Fruit fly (Drosophila melanogaster) whole organism, pupa: ENCODE measurements around the gene pns.

Experiments
- CG10348 ChIP-seq: fragments of 200-800 bp; sonication (Bioruptor generic); IDR thresholded peaks from 2 replicates; pipeline ENCODE4 v1.3.6; 2022; ENCODE audit warnings: missing biosample characterization, missing genetic modification characterization
- CG12605 ChIP-seq: fragments of 200-800 bp; sonication (Bioruptor generic); IDR thresholded peaks from 2 replicates; pipeline ENCODE4 v1.3.6; 2022; ENCODE audit warnings: missing biosample characterization, missing genetic modification characterization
- CG13204 ChIP-seq: fragments of 200-800 bp; sonication (Bioruptor generic); optimal IDR thresholded peaks from 2 replicates; lab custom pipeline; 2018; ENCODE audit warnings: missing biosample characterization, mild to moderate bottlenecking, missing genetic modification characterization, moderate library complexity
- CG14655 ChIP-seq: fragments of 200-800 bp; sonication (Bioruptor generic); optimal IDR thresholded peaks from 3 replicates; lab custom pipeline; 2017; ENCODE audit warnings: mild to moderate bottlenecking, missing biosample characterization, missing genetic modification reagents, missing genetic modification characterization
- CG15710 ChIP-seq: fragments of 200-800 bp; sonication (Bioruptor generic); optimal IDR thresholded peaks from 2 replicates; lab custom pipeline; 2018; ENCODE audit warnings: missing biosample characterization, mild to moderate bottlenecking, missing genetic modification characterization, moderate library complexity
- CG17806 ChIP-seq: fragments of 200-800 bp; sonication (Bioruptor generic); optimal IDR thresholded peaks from 2 replicates; lab custom pipeline; 2018; ENCODE audit warnings: missing biosample characterization, mild to moderate bottlenecking, missing genetic modification characterization, moderate library complexity
- CG32121 ChIP-seq: fragments of 200-800 bp; sonication (Bioruptor generic); IDR thresholded peaks from 2 replicates; pipeline ENCODE4 v1.3.6; 2022; ENCODE audit warnings: missing biosample characterization, missing genetic modification characterization
- CG34367 ChIP-seq: fragments of 200-800 bp; sonication (Bioruptor generic); optimal IDR thresholded peaks from 2 replicates; lab custom pipeline; 2018; ENCODE audit warnings: missing biosample characterization, mild to moderate bottlenecking, missing genetic modification characterization
- CG4496 ChIP-seq: fragments of 200-800 bp; sonication (Bioruptor generic); IDR thresholded peaks from 3 replicates; pipeline ENCODE4 v1.3.6; 2022; ENCODE audit warnings: missing biosample characterization, missing genetic modification characterization
- CG8159 ChIP-seq: fragments of 200-800 bp; sonication (Bioruptor generic); optimal IDR thresholded peaks from 3 replicates; lab custom pipeline; 2018; ENCODE audit warnings: missing biosample characterization, mild to moderate bottlenecking, missing genetic modification characterization, moderate library complexity
- CG8301 ChIP-seq: fragments of 200-800 bp; sonication (Bioruptor generic); optimal IDR thresholded peaks from 2 replicates; lab custom pipeline; 2018; ENCODE audit warnings: missing biosample characterization, mild to moderate bottlenecking, missing genetic modification characterization
- CG9948 ChIP-seq: fragments of 200-800 bp; sonication (Bioruptor generic); optimal IDR thresholded peaks from 2 replicates; lab custom pipeline; 2018; ENCODE audit warnings: missing biosample characterization, mild to moderate bottlenecking, missing genetic modification characterization, moderate library complexity
- D1 ChIP-seq: fragments of 200-800 bp; sonication (Bioruptor generic); optimal IDR thresholded peaks from 2 replicates; lab custom pipeline; 2018; ENCODE audit warnings: missing biosample characterization, mild to moderate bottlenecking, missing genetic modification characterization, moderate library complexity
- EcR ChIP-seq: fragments of 200-800 bp; sonication (Bioruptor generic); optimal IDR thresholded peaks from 3 replicates; lab custom pipeline; 2019; ENCODE audit warnings: missing biosample characterization, missing genetic modification characterization, mild to moderate bottlenecking, moderate library complexity, missing genetic modification reagents
- Ets98B ChIP-seq: fragments of 200-800 bp; sonication (Bioruptor generic); IDR thresholded peaks from 2 replicates; pipeline ENCODE4 v1.3.6; 2022; ENCODE audit warnings: missing biosample characterization, missing genetic modification characterization
- Pif1A ChIP-seq: fragments of 200-800 bp; sonication (Bioruptor generic); optimal IDR thresholded peaks from 3 replicates; lab custom pipeline; 2016; ENCODE audit warnings: missing biosample characterization, missing genetic modification characterization
- Pif1B ChIP-seq: fragments of 200-800 bp; sonication (Bioruptor generic); optimal IDR thresholded peaks from 3 replicates; lab custom pipeline; 2016; ENCODE audit warnings: missing biosample characterization, missing genetic modification characterization
- Snoo ChIP-seq: fragments of 200-800 bp; sonication (Bioruptor generic); optimal IDR thresholded peaks from 3 replicates; lab custom pipeline; 2017; ENCODE audit warnings: missing biosample characterization, mild to moderate bottlenecking, missing genetic modification characterization, inconsistent platforms
- fd96Ca ChIP-seq: fragments of 200-800 bp; sonication (Bioruptor generic); IDR thresholded peaks from 3 replicates; pipeline ENCODE4 v1.3.6; 2022; ENCODE audit warnings: missing biosample characterization, missing genetic modification characterization
- gl ChIP-seq: fragments of 200-800 bp; sonication (Bioruptor generic); optimal IDR thresholded peaks from 2 replicates; lab custom pipeline; 2018; ENCODE audit warnings: missing biosample characterization, mild to moderate bottlenecking, missing genetic modification characterization
- rn ChIP-seq: fragments of 200-800 bp; sonication (Bioruptor generic); IDR thresholded peaks from 2 replicates; pipeline ENCODE4 v1.3.6; 2022; ENCODE audit warnings: missing biosample characterization, missing genetic modification characterization

Gene pns

dm6 chr3L:1502086-1502893 lies 34.6 kb upstream of the pns start, which contains the start of the genes hfp and Psa:
Gene hfp (minus strand): TSS chr3L:1502590.
Gene Psa (plus strand): TSS chr3L:1502843.
- TF ChIP-seq CG32121 (GFP tag; lab: Robert Waterston, UW) (no peak), CG15710 (tag; lab: Kevin White, UChicago) (no peak), CG9948 (no peak), CG13204 (GFP tag; lab: Kevin White, UChicago) (no peak), CG8159 (tag; lab: Kevin White, UChicago) (no peak), EcR (GFP tag; lab: Kevin White, UChicago) (no peak), Pif1B (GFP tag; lab: Kevin White, UChicago) (no peak), Ets98B (no peak), fd96Ca (GFP tag; lab: Robert Waterston, UW) (no peak), CG10348 (GFP tag; lab: Robert Waterston, UW) (no peak), CG34367 (tag; lab: Kevin White, UChicago) (no peak), Pif1A (no peak), CG4496 (no peak), CG17806 (tag; lab: Kevin White, UChicago) (no peak), gl (tag; lab: Kevin White, UChicago) (no peak), CG14655 (GFP tag; lab: Kevin White, UChicago) (no peak), CG12605 (GFP tag; lab: Robert Waterston, UW) (no peak), CG8301 (no peak), D1 (no peak), rn (no peak)

DNA sequence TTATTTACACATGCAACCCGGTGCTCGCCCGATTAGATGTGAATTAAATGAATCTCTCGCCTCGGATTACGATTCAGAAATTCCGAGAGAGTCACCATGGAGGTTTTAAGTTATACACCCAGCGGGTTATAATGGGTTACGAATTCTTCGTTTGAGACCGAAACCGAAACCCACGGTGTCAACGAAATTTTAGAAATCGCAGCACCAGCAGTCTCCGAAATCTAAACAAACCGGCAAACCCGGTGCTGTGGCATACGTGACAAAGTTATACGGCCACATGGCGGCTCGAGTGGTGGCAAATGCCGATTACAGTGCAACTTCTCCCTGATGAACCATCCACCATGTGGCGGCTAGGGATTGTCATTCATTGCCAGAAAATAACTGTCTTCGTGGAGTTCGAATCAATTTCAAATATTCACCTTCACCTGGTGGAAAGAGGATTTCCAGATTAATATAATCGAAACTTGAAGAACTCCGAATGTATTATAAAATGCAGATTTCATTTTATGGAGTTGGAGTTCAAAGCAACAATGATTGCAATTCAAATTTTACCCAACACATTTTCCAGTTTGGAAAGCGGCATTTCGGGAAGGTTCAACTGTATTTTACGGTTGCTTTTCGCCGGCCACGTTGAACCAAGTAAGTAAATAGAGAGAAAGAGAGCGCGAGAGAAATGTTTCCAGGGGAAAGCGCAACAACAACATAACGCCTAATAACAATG lies 21.0 kb upstream of the pns start:
- TF ChIP-seq CG14655 (GFP tag; lab: Kevin White, UChicago) (peak; percentile 77), CG4496 (peak; percentile 68), CG13204 (GFP tag; lab: Kevin White, UChicago) (no peak), CG9948 (peak; percentile 51), CG17806 (tag; lab: Kevin White, UChicago) (peak; percentile 55), CG15710 (tag; lab: Kevin White, UChicago) (peak; percentile 55), CG8301 (peak; percentile 77), EcR (GFP tag; lab: Kevin White, UChicago) (no peak), Ets98B (peak; percentile 62), CG10348 (GFP tag; lab: Robert Waterston, UW) (no peak), rn (0 out of 2 replicates have a peak, but pooled peaks have one; percentile 23), CG32121 (GFP tag; lab: Robert Waterston, UW) (peak; percentile 63), CG8159 (tag; lab: Kevin White, UChicago) (peak; percentile 53), CG34367 (tag; lab: Kevin White, UChicago) (peak; percentile 1), fd96Ca (GFP tag; lab: Robert Waterston, UW) (peak; percentile 84), Pif1B (GFP tag; lab: Kevin White, UChicago) (peak; percentile 42), Pif1A (peak; percentile 65), D1 (no peak), CG12605 (GFP tag; lab: Robert Waterston, UW) (peak; percentile 50), Snoo (tag; lab: Kevin White, UChicago) (peak; percentile 21), gl (tag; lab: Kevin White, UChicago) (no peak)

DNA sequence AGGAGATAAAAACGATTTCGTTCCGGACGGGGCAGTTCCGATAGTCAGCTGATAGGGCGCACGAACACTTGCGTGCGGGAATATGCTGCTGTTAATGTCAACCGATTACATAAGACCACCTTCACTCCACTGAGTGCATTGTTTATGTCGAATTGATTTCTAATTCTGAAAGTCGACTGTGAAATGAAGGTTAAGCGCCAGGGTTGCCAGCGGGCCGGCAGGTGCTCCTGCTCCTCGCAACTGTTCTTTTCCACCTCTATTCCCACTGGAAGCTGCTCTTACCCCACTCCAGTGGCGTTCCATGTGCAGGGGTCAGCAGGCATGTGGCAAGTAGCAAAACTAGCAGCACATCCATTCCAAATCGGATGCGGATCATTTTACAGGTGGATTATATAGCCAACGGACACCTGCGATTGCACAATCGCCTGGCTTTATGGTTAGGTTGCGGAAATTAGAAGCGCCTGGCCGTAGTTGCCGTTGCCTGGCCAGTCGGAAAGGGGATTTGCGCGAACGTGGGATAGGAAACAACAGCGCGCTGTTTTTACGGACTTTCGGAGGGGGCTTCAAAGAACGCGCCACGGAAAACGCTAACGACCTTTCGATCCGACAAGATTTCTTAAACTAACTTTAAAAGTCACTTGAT lies 20.2 kb upstream of the pns start, which contains the start of gene cue:
cue (minus strand) TSS at position 641 of the 643 bp plus-strand sequence.
- TF ChIP-seq CG15710 (tag; lab: Kevin White, UChicago): no peak

DNA sequence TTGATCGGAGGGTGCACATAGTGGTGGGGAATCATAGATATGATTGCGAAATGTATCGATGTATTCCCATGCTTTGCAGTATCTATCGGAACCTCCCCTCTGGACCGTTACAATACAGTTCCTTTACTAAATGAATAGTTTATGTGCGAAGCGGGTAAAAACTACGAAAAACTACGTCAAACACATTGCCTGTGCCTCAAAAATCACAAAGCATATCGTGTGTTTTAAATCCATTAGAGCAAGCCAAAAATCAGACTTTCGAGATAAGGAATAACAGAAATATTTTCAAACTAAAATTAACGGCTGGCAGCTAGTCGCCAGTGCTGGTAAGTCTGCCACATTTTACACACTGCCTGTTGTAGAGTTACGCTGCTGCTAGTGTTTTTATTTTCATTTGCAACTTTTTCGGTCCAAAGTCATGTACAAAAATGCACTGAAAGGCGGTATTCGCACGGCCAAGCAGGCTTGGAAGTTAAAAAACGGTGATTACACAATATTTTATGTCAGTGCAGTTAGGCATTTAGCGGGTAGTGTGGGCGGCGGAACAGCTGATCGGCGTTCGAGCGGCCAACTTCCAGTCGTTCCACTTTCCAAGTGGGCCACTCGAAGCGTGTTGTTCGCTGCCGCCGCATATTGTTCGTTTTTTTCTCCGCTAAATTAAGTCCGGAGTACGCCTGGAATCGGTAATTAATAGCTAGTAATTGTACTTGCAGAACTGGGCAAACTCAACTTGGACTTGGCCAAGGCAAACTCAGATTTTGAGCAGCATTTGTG lies 19.5 kb upstream of the pns start:
- peak; percentile 38 for TF ChIP-seq CG15710 (tag; lab: Kevin White, UChicago)
- no peak for TF ChIP-seq EcR (GFP tag; lab: Kevin White, UChicago)
- TF ChIP-seq Ets98B: peak; percentile 72
- TF ChIP-seq CG4496: peak; percentile 88
- peak; percentile 53 for TF ChIP-seq CG17806 (tag; lab: Kevin White, UChicago)
- TF ChIP-seq CG10348 (GFP tag; lab: Robert Waterston, UW): no peak
- peak; percentile 39 for TF ChIP-seq CG14655 (GFP tag; lab: Kevin White, UChicago)
- peak; percentile 75 for TF ChIP-seq Pif1B (GFP tag; lab: Kevin White, UChicago)
- TF ChIP-seq CG32121 (GFP tag; lab: Robert Waterston, UW): peak; percentile 72
- no peak for TF ChIP-seq Pif1A
- peak; percentile 79 for TF ChIP-seq fd96Ca (GFP tag; lab: Robert Waterston, UW)
- TF ChIP-seq CG13204 (GFP tag; lab: Kevin White, UChicago): no peak
- TF ChIP-seq Snoo (tag; lab: Kevin White, UChicago): peak; percentile 52
- TF ChIP-seq CG34367 (tag; lab: Kevin White, UChicago): peak; percentile 12
- TF ChIP-seq rn: peak; percentile 57
- no peak for TF ChIP-seq D1
- TF ChIP-seq CG9948: peak; percentile 16
- peak; percentile 47 for TF ChIP-seq CG12605 (GFP tag; lab: Robert Waterston, UW)
- TF ChIP-seq gl (tag; lab: Kevin White, UChicago): no peak
- peak; percentile 40 for TF ChIP-seq CG8301
- peak; percentile 41 for TF ChIP-seq CG8159 (tag; lab: Kevin White, UChicago)
